Fruit fly (Drosophila melanogaster) whole organism, embryonic: ENCODE results near the gene scyl.
A peak's percentile ranks its signal among the peaks of the same experiment; 100 is the strongest.

Experiments
- C15 ChIP-seq: fragments of 200-800 bp; sonication (Bioruptor generic); IDR thresholded peaks from 3 replicates; pipeline ENCODE4 v1.3.6; 2022; ENCODE audit warnings: missing biosample characterization, missing genetic modification characterization
- CG10147 ChIP-seq: fragments of 200-800 bp; sonication (Bioruptor generic); optimal IDR thresholded peaks from 2 replicates; lab custom pipeline; 2019; ENCODE audit warnings: missing biosample characterization, mild to moderate bottlenecking, missing genetic modification characterization, moderate library complexity
- CG10274 ChIP-seq: fragments of 200-800 bp; sonication (Bioruptor generic); optimal IDR thresholded peaks from 3 replicates; lab custom pipeline; 2017; ENCODE audit warnings: missing biosample characterization, mild to moderate bottlenecking, missing genetic modification characterization
- CG10979 ChIP-seq: fragments of 200-800 bp; sonication (Bioruptor generic); optimal IDR thresholded peaks from 2 replicates; lab custom pipeline; 2018; ENCODE audit warnings: missing biosample characterization, mild to moderate bottlenecking, missing genetic modification characterization, moderate library complexity
- CG12299 ChIP-seq: fragments of 200-800 bp; sonication (Bioruptor generic); optimal IDR thresholded peaks from 2 replicates; lab custom pipeline; 2018; ENCODE audit warnings: missing biosample characterization, mild to moderate bottlenecking, missing genetic modification characterization
- CG12769 ChIP-seq: fragments of 200-800 bp; sonication (Bioruptor generic); optimal IDR thresholded peaks from 2 replicates; lab custom pipeline; 2019; ENCODE audit warnings: missing biosample characterization, mild to moderate bottlenecking, missing genetic modification characterization, moderate library complexity
- CG14014 ChIP-seq: fragments of 200-800 bp; sonication (Bioruptor generic); IDR thresholded peaks from 2 replicates; pipeline ENCODE4 v1.3.6; 2022; ENCODE audit warnings: missing biosample characterization, missing genetic modification characterization
- CG14965 ChIP-seq: fragments of 200-800 bp; sonication (Bioruptor generic); optimal IDR thresholded peaks from 2 replicates; lab custom pipeline; 2016; ENCODE audit warnings: missing biosample characterization, missing genetic modification characterization, borderline replicate concordance
- CG15479 ChIP-seq: fragments of 200-800 bp; sonication (Bioruptor generic); optimal IDR thresholded peaks from 3 replicates; lab custom pipeline; 2019; ENCODE audit warnings: missing biosample characterization, mild to moderate bottlenecking, missing genetic modification characterization, moderate library complexity
- CG1602 ChIP-seq: fragments of 200-800 bp; sonication (Bioruptor generic); optimal IDR thresholded peaks from 3 replicates; lab custom pipeline; 2016; ENCODE audit warnings: missing biosample characterization, missing genetic modification characterization
- CG18262 ChIP-seq: fragments of 200-800 bp; optimal IDR thresholded peaks from 3 replicates; lab custom pipeline; 2019; ENCODE audit warnings: missing biosample characterization, mild to moderate bottlenecking, missing genetic modification characterization, moderate library complexity
- CG31224 ChIP-seq: fragments of 200-800 bp; sonication (Bioruptor generic); IDR thresholded peaks from 2 replicates; pipeline ENCODE4 v1.3.6; 2022; ENCODE audit warnings: missing biosample characterization, missing genetic modification characterization
- CG3281 ChIP-seq: fragments of 200-800 bp; sonication (Bioruptor generic); optimal IDR thresholded peaks from 3 replicates; lab custom pipeline; 2017; ENCODE audit warnings: missing biosample characterization, mild to moderate bottlenecking, missing genetic modification characterization
- CG34224 ChIP-seq: fragments of 200-800 bp; sonication (Bioruptor generic); IDR thresholded peaks from 3 replicates; pipeline ENCODE4 v1.3.6; 2022; ENCODE audit warnings: missing biosample characterization, missing genetic modification characterization; ENCODE audit not compliant: partially characterized antibody
- CG3726 ChIP-seq: fragments of 200-800 bp; sonication (Bioruptor generic); IDR thresholded peaks from 3 replicates; pipeline ENCODE4, ENCODE4 v1.3.6; 2022; ENCODE audit warnings: missing biosample characterization, missing genetic modification characterization
- CG5953 ChIP-seq: fragments of 200-800 bp; sonication (Bioruptor generic); IDR thresholded peaks from 2 replicates; pipeline ENCODE4 v1.3.6; 2022; ENCODE audit warnings: missing biosample characterization, missing genetic modification characterization
- CG6791 ChIP-seq: fragments of 200-800 bp; sonication (Bioruptor generic); IDR thresholded peaks from 3 replicates; pipeline ENCODE4 v1.3.6; 2022; ENCODE audit warnings: missing biosample characterization, missing genetic modification characterization; ENCODE audit not compliant: partially characterized antibody
- CG7745 ChIP-seq: fragments of 200-800 bp; sonication (Bioruptor generic); optimal IDR thresholded peaks from 2 replicates; lab custom pipeline; 2018; ENCODE audit warnings: missing biosample characterization, mild to moderate bottlenecking, missing genetic modification characterization, moderate library complexity
- CG8089 ChIP-seq: fragments of 200-800 bp; sonication (Bioruptor generic); optimal IDR thresholded peaks from 3 replicates; lab custom pipeline; 2016; ENCODE audit warnings: missing biosample characterization, missing genetic modification characterization
- CG8388 ChIP-seq: fragments of 200-800 bp; sonication (Bioruptor generic); optimal IDR thresholded peaks from 2 replicates; lab custom pipeline; 2019; ENCODE audit warnings: missing biosample characterization, mild to moderate bottlenecking, missing genetic modification characterization, moderate library complexity
- CG9609 ChIP-seq: fragments of 200-800 bp; sonication (Bioruptor generic); optimal IDR thresholded peaks from 3 replicates; lab custom pipeline; 2016; ENCODE audit warnings: missing biosample characterization, missing genetic modification characterization
- Dfd ChIP-seq, 2 experiments: fragments of >200 bp; optimal IDR thresholded peaks; 2 replicates each; lab custom pipeline; 2017; ENCODE audit warnings: missing biosample characterization in 2 of 2, missing genetic modification characterization in 2 of 2
- Drgx ChIP-seq: fragments of 200-800 bp; sonication (Bioruptor generic); IDR thresholded peaks from 2 replicates; pipeline ENCODE4 v1.3.6; 2022; ENCODE audit warnings: missing biosample characterization, missing genetic modification characterization
- Ets65A ChIP-seq: fragments of 200-800 bp; sonication (Bioruptor generic); peaks from one replicate; lab custom pipeline; 2016; ENCODE audit warnings: missing biosample characterization, missing genetic modification characterization
- Ets97D ChIP-seq: fragments of 200-800 bp; sonication (Bioruptor generic); optimal IDR thresholded peaks from 3 replicates; lab custom pipeline; 2016; ENCODE audit warnings: missing biosample characterization, missing genetic modification characterization
- Fer2 ChIP-seq: fragments of 200-800 bp; sonication (Bioruptor generic); optimal IDR thresholded peaks from 2 replicates; lab custom pipeline; 2018; ENCODE audit warnings: missing biosample characterization, mild to moderate bottlenecking, missing genetic modification characterization, moderate library complexity
- HHEX ChIP-seq: fragments of 200-800 bp; sonication (Bioruptor generic); optimal IDR thresholded peaks from 3 replicates; lab custom pipeline; 2017; ENCODE audit warnings: missing biosample characterization, mild to moderate bottlenecking, missing genetic modification characterization, missing genetic modification reagents
- HLH4C ChIP-seq: fragments of 200-800 bp; sonication (Bioruptor generic); IDR thresholded peaks from 3 replicates; pipeline ENCODE4 v1.3.6; 2022; ENCODE audit warnings: missing biosample characterization, missing genetic modification characterization; ENCODE audit not compliant: partially characterized antibody
- Hr3 ChIP-seq: fragments of 200-800 bp; sonication (Bioruptor generic); optimal IDR thresholded peaks from 3 replicates; lab custom pipeline; 2016; ENCODE audit warnings: missing biosample characterization, missing genetic modification characterization
- MESR4 ChIP-seq: fragments of 200-800 bp; sonication (Bioruptor generic); optimal IDR thresholded peaks from 2 replicates; lab custom pipeline; 2018; ENCODE audit warnings: missing biosample characterization, mild to moderate bottlenecking, missing genetic modification characterization, moderate library complexity
- Oli ChIP-seq: fragments of 200-800 bp; sonication (Bioruptor generic); optimal IDR thresholded peaks from 2 replicates; lab custom pipeline; 2018; ENCODE audit warnings: missing biosample characterization, mild to moderate bottlenecking, missing genetic modification characterization, moderate library complexity
- Optix ChIP-seq: fragments of 200-800 bp; sonication (Bioruptor generic); IDR thresholded peaks from 3 replicates; pipeline ENCODE4 v1.3.6; 2022; ENCODE audit warnings: missing biosample characterization, missing genetic modification characterization
- Tbp ChIP-seq: fragments of >200 bp; optimal IDR thresholded peaks from 2 replicates; lab custom pipeline; 2018; ENCODE audit warnings: missing biosample characterization, missing genetic modification characterization
- ac ChIP-seq: fragments of 200-800 bp; sonication (Bioruptor generic); optimal IDR thresholded peaks from 3 replicates; lab custom pipeline; 2017; ENCODE audit warnings: missing biosample characterization, mild to moderate bottlenecking, missing genetic modification characterization
- ato ChIP-seq: fragments of 200-800 bp; sonication (Bioruptor generic); IDR thresholded peaks from 2 replicates; pipeline ENCODE4 v1.3.6; 2022; ENCODE audit warnings: missing biosample characterization, missing genetic modification characterization; ENCODE audit not compliant: partially characterized antibody
- cwo ChIP-seq: fragments of 200-800 bp; sonication (Bioruptor generic); optimal IDR thresholded peaks from 3 replicates; lab custom pipeline; 2017; ENCODE audit warnings: missing biosample characterization, missing genetic modification characterization, mild to moderate bottlenecking, moderate library complexity, missing genetic modification reagents
- da ChIP-seq: fragments of 200-800 bp; sonication (Bioruptor generic); optimal IDR thresholded peaks from 2 replicates; lab custom pipeline; 2016; ENCODE audit warnings: missing biosample characterization, missing genetic modification characterization
- dan ChIP-seq: fragments of 200-800 bp; sonication (Bioruptor generic); IDR thresholded peaks from 2 replicates; pipeline ENCODE4 v1.3.6; 2022; ENCODE audit warnings: missing biosample characterization, missing genetic modification characterization
- fd102C ChIP-seq: fragments of 200-800 bp; sonication (Bioruptor generic); optimal IDR thresholded peaks from 2 replicates; lab custom pipeline; 2018; ENCODE audit warnings: missing biosample characterization, mild to moderate bottlenecking, missing genetic modification characterization, moderate library complexity
- gcm2 ChIP-seq: fragments of 200-800 bp; sonication (Bioruptor generic); optimal IDR thresholded peaks from 2 replicates; lab custom pipeline; 2016; ENCODE audit warnings: missing biosample characterization, missing genetic modification characterization
- h ChIP-seq: fragments of >200 bp; optimal IDR thresholded peaks from 2 replicates; lab custom pipeline; 2017
- hb ChIP-seq: fragments of 200-800 bp; sonication (Bioruptor generic); IDR thresholded peaks from 3 replicates; pipeline ENCODE4 v1.3.6; 2022; ENCODE audit warnings: missing biosample characterization, missing genetic modification characterization; ENCODE audit not compliant: partially characterized antibody
- jing ChIP-seq: fragments of 200-800 bp; sonication (Bioruptor generic); optimal IDR thresholded peaks from 2 replicates; lab custom pipeline; 2018; ENCODE audit warnings: missing biosample characterization, mild to moderate bottlenecking, missing genetic modification characterization
- sens ChIP-seq: fragments of 200-800 bp; sonication (Bioruptor generic); peaks from one replicate; lab custom pipeline; 2016; ENCODE audit warnings: missing biosample characterization, missing genetic modification characterization
- stc ChIP-seq: fragments of 200-800 bp; sonication (Bioruptor generic); IDR thresholded peaks from 2 replicates; pipeline ENCODE4 v1.3.6; 2022; ENCODE audit warnings: missing biosample characterization, missing genetic modification characterization
- tgo ChIP-seq: fragments of 200-800 bp; sonication (Bioruptor generic); IDR thresholded peaks from 3 replicates; pipeline ENCODE4 v1.3.6; 2022; ENCODE audit warnings: missing biosample characterization, missing genetic modification characterization
- vnd ChIP-seq: fragments of 200-800 bp; sonication (Bioruptor generic); IDR thresholded peaks from 3 replicates; pipeline ENCODE4 v1.3.6; 2022; ENCODE audit warnings: missing biosample characterization, missing genetic modification characterization; ENCODE audit not compliant: partially characterized antibody
- wek ChIP-seq: fragments of 200-800 bp; sonication (Bioruptor generic); optimal IDR thresholded peaks from 3 replicates; lab custom pipeline; 2018; ENCODE audit warnings: missing biosample characterization, mild to moderate bottlenecking, missing genetic modification characterization, moderate library complexity
- zen ChIP-seq: fragments of 200-800 bp; sonication (Bioruptor generic); optimal IDR thresholded peaks from 3 replicates; lab custom pipeline; 2018; ENCODE audit warnings: missing biosample characterization, mild to moderate bottlenecking, missing genetic modification characterization, moderate library complexity

Gene scyl

DNA sequence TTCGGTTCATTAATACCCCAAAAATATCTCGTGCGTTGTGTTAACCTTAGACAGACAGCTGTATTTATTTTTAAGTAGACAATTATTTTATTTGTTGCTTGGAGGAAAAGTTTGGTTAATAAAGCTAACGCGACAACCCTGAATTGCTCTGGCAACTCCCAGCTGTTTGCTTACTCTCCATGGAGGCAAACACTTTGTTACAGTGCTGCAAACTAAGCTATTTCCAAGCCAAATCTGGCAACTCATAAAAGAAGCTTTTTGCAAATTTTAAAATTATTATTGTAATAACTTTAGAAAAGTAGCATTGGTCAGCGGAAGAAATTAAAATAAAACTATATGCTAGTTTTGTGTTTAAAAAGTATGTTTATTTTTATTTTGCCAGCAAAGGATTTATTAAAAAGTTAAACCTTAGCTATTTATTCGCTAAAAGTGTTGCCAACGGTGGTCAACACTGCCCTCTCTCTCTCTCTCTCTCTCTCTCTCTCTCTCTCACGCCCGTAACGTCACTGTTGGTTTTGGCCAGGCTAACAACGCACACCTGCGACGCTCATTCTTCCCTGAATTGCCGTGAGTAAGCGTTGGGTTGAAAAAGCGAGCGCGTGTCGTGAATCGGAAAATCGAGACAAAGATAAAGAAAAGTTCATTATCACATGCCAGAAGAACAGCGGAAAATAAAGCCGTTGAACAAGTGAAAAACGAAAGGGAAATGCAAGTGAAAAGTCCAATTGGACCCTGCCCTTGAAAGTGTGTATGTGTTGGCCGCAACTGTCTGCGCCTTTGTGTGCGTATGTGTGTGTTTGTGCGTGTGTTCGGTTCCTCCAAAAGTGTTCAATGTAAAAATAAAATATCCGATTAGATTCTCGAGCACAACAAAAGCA, 36.6 kb upstream of the scyl start (continued):
- TF ChIP-seq CG10979 (tag; lab: Kevin White, UChicago) (peak; percentile 82), stc (GFP tag; lab: Robert Waterston, UW) (peak; percentile 94), C15 (GFP tag; lab: Robert Waterston, UW) (peak; percentile 90; the same call in 2 of the 3 replicates), CG12769 (tag; lab: Kevin White, UChicago) (peak; percentile 95), fd102C (GFP tag; lab: Kevin White, UChicago) (no peak), Oli (tag; lab: Kevin White, UChicago) (peak; percentile 79), CG8089 (GFP tag; lab: Kevin White, UChicago) (peak; percentile 79), CG3281 (peak; percentile 90), CG14014 (peak; percentile 92), CG5953 (peak; percentile 90), HHEX (GFP tag; lab: Kevin White, UChicago) (peak; percentile 93), CG7745 (tag; lab: Kevin White, UChicago) (no peak), sens (GFP tag; lab: Kevin White, UChicago) (peak; percentile 98), CG8388 (GFP tag; lab: Kevin White, UChicago) (peak; percentile 86), Ets97D (GFP tag; lab: Kevin White, UChicago) (peak; percentile 62), wek (GFP tag; lab: Kevin White, UChicago) (peak; percentile 63), CG31224 (GFP tag; lab: Robert Waterston, UW) (peak; percentile 88), da (GFP tag; lab: Kevin White, UChicago) (peak; percentile 54), gcm2 (GFP tag; lab: Kevin White, UChicago) (peak; percentile 64), HLH4C (GFP tag; lab: Robert Waterston, UW) (no peak), CG10147 (peak; percentile 87), Ets65A (GFP tag; lab: Kevin White, UChicago) (peak; percentile 97), ato (no peak), CG14965 (GFP tag; lab: Kevin White, UChicago) (peak; percentile 65), Tbp (GFP tag; lab: Kevin White, UChicago) (peak; percentile 44), CG10274 (GFP tag; lab: Kevin White, UChicago) (peak; percentile 67), h (no peak), CG1602 (GFP tag; lab: Kevin White, UChicago) (peak; percentile 75), CG9609 (GFP tag; lab: Kevin White, UChicago) (peak; percentile 86), vnd (GFP tag; lab: Robert Waterston, UW) (no peak), Fer2 (peak; percentile 63), MESR4 (GFP tag; lab: Kevin White, UChicago) (peak; percentile 35), CG3726 (GFP tag; lab: Robert Waterston, UW) (peak; percentile 83; the same call in 1 of the 3 replicates), CG34224 (GFP tag; lab: Robert Waterston, UW) (no peak), CG15479 (GFP tag; lab: Kevin White, UChicago) (no peak), hb (no peak), jing (GFP tag; lab: Kevin White, UChicago) (no peak), Dfd (GFP tag; optimal IDR thresholded peaks at IDR 0.05; lab: Kevin White, UChicago) (no peak), cwo (GFP tag; lab: Kevin White, UChicago) (peak; percentile 81), CG12299 (tag; lab: Kevin White, UChicago) (no peak), CG6791 (no peak), zen (peak; percentile 62), ac (GFP tag; lab: Kevin White, UChicago) (no peak), dan (no peak; the same call in 1 of the 2 replicates), tgo (peak; percentile 94), Optix (GFP tag; lab: Robert Waterston, UW) (peak; percentile 91), Hr3 (GFP tag; lab: Kevin White, UChicago) (peak; percentile 61), Drgx (GFP tag; lab: Robert Waterston, UW) (peak; percentile 98), CG18262 (peak; percentile 84)
